Fruit fly (Drosophila melanogaster) whole organism, embryonic: ENCODE measurements around the gene Gr36a.

Experiments
- CG10565 ChIP-seq: fragments of 200-800 bp; sonication (Bioruptor generic); optimal IDR thresholded peaks from 3 replicates; lab custom pipeline; 2016; ENCODE audit warnings: missing biosample characterization, mild to moderate bottlenecking, missing genetic modification characterization
- CG11695 ChIP-seq: fragments of 200-800 bp; sonication (Bioruptor generic); IDR thresholded peaks from 3 replicates; pipeline ENCODE4 v1.3.6; 2022; ENCODE audit warnings: missing biosample characterization, missing genetic modification characterization
- CG1529 ChIP-seq: fragments of 200-800 bp; sonication (Bioruptor generic); optimal IDR thresholded peaks from 3 replicates; lab custom pipeline; 2018; ENCODE audit warnings: missing biosample characterization, missing genetic modification characterization
- CG15479 ChIP-seq: fragments of 200-800 bp; sonication (Bioruptor generic); optimal IDR thresholded peaks from 3 replicates; lab custom pipeline; 2019; ENCODE audit warnings: missing biosample characterization, mild to moderate bottlenecking, missing genetic modification characterization, moderate library complexity
- CG16779 ChIP-seq: fragments of 200-800 bp; sonication (Bioruptor generic); IDR thresholded peaks from 2 replicates; pipeline ENCODE4 v1.3.6; 2022; ENCODE audit warnings: missing biosample characterization, missing genetic modification characterization
- CG2712 ChIP-seq: fragments of 200-800 bp; optimal IDR thresholded peaks from 3 replicates; lab custom pipeline; 2019; ENCODE audit warnings: missing biosample characterization, mild to moderate bottlenecking, missing genetic modification characterization, moderate library complexity
- CG6854 ChIP-seq: fragments of 200-800 bp; sonication (Bioruptor generic); optimal IDR thresholded peaks from 3 replicates; lab custom pipeline; 2017; ENCODE audit warnings: missing biosample characterization, mild to moderate bottlenecking, missing genetic modification characterization
- CG8478 ChIP-seq: fragments of >200 bp; optimal IDR thresholded peaks from 2 replicates; lab custom pipeline; 2018
- Dek ChIP-seq: fragments of 200-800 bp; sonication (Bioruptor generic); optimal IDR thresholded peaks from 3 replicates; lab custom pipeline; 2019; ENCODE audit warnings: missing biosample characterization, mild to moderate bottlenecking, missing genetic modification characterization, moderate library complexity
- HmgD ChIP-seq: fragments of 200-800 bp; sonication (Bioruptor generic); optimal IDR thresholded peaks from 3 replicates; lab custom pipeline; 2016; ENCODE audit warnings: missing biosample characterization, missing genetic modification characterization
- Hr39 ChIP-seq: fragments of >200 bp; optimal IDR thresholded peaks from 2 replicates; lab custom pipeline; 2017
- Optix ChIP-seq: fragments of 200-800 bp; sonication (Bioruptor generic); IDR thresholded peaks from 3 replicates; pipeline ENCODE4 v1.3.6; 2022; ENCODE audit warnings: missing biosample characterization, missing genetic modification characterization
- psq ChIP-seq: fragments of 200-800 bp; sonication (Bioruptor generic); optimal IDR thresholded peaks from 2 replicates; lab custom pipeline; 2017; ENCODE audit warnings: missing biosample characterization, missing genetic modification characterization

DNA sequence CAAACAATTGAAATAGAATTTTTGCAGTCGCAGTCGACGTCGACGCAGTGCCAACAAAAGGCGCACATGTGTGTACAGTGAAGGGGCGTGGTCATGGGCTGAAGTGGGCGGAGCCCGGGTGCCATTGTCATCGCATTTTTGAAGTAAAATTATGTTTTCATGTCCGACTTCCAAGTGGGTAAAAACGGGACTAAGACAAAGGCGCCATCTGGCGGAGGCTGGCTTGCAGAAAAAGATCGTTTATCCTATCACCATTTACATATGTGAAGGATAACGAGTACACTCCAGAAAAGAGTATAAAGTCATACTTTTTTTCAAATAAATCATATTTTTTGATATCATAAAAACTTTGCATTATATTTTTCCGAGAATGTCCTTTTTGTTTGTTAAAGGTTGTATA is 13.1 kb upstream of the Gr36a start:
- TF ChIP-seq HmgD (GFP tag; lab: Kevin White, UChicago) (no peak), Dek (tag; lab: Kevin White, UChicago) (no peak), CG6854 (GFP tag; lab: Kevin White, UChicago) (no peak), CG15479 (GFP tag; lab: Kevin White, UChicago) (no peak), Hr39 (lab: Kevin White, UChicago) (no peak), Optix (GFP tag; lab: Robert Waterston, UW) (no peak), CG10565 (GFP tag; lab: Kevin White, UChicago) (no peak), CG1529 (no peak), psq (no peak), CG8478 (lab: Kevin White, UChicago) (no peak), CG11695 (no peak), CG16779 (GFP tag; lab: Robert Waterston, UW) (no peak), CG2712 (no peak)
